Fruit fly (Drosophila melanogaster) whole organism, embryonic: ENCODE results near the gene Mettl4.

Experiments
- CG12071 ChIP-seq: fragments of 200-800 bp; sonication (Bioruptor generic); optimal IDR thresholded peaks from 3 replicates; lab custom pipeline; 2018; ENCODE audit warnings: missing biosample characterization, mild to moderate bottlenecking, missing genetic modification characterization
- CG12391 ChIP-seq: fragments of 200-800 bp; sonication (Bioruptor generic); optimal IDR thresholded peaks from 3 replicates; lab custom pipeline; 2018; ENCODE audit warnings: missing biosample characterization, mild to moderate bottlenecking, missing genetic modification characterization, moderate library complexity
- CG12659 ChIP-seq: fragments of 200-800 bp; sonication (Bioruptor generic); optimal IDR thresholded peaks from 3 replicates; lab custom pipeline; 2017; ENCODE audit warnings: mild to moderate bottlenecking, missing biosample characterization, missing genetic modification reagents, missing genetic modification characterization
- CG13287 ChIP-seq: fragments of 200-800 bp; sonication (Bioruptor generic); IDR thresholded peaks from 2 replicates; pipeline ENCODE4 v1.3.6; 2022; ENCODE audit warnings: missing biosample characterization, missing genetic modification characterization; ENCODE audit not compliant: partially characterized antibody
- CG14860 ChIP-seq: fragments of 200-800 bp; sonication (Bioruptor generic); IDR thresholded peaks from 3 replicates; pipeline ENCODE4 v1.3.6; 2022; ENCODE audit warnings: missing biosample characterization, missing genetic modification characterization; ENCODE audit not compliant: partially characterized antibody
- CG15073 ChIP-seq: fragments of 200-800 bp; sonication (Bioruptor generic); optimal IDR thresholded peaks from 2 replicates; lab custom pipeline; 2016; ENCODE audit warnings: missing biosample characterization, missing genetic modification characterization
- CG15601 ChIP-seq: fragments of 200-800 bp; sonication (Bioruptor generic); optimal IDR thresholded peaks from 3 replicates; lab custom pipeline; 2019; ENCODE audit warnings: missing biosample characterization, mild to moderate bottlenecking, missing genetic modification characterization, moderate library complexity
- CG17186 ChIP-seq: fragments of 200-800 bp; sonication (Bioruptor generic); optimal IDR thresholded peaks from 3 replicates; lab custom pipeline; 2017; ENCODE audit warnings: missing biosample characterization, missing genetic modification reagents, missing genetic modification characterization
- CG17912 ChIP-seq: fragments of 200-800 bp; sonication (Bioruptor generic); optimal IDR thresholded peaks from 2 replicates; lab custom pipeline; 2018; ENCODE audit warnings: missing biosample characterization, mild to moderate bottlenecking, missing genetic modification characterization
- CG2129 ChIP-seq: fragments of 200-800 bp; sonication (Bioruptor generic); IDR thresholded peaks from 2 replicates; pipeline ENCODE4 v1.3.6; 2022; ENCODE audit warnings: missing biosample characterization, missing genetic modification characterization; ENCODE audit not compliant: partially characterized antibody
- CG30431 ChIP-seq: fragments of 200-800 bp; sonication (Bioruptor generic); optimal IDR thresholded peaks from 2 replicates; lab custom pipeline; 2017; ENCODE audit warnings: missing biosample characterization, missing genetic modification characterization
- CG33557 ChIP-seq: fragments of 200-800 bp; sonication (Bioruptor generic); optimal IDR thresholded peaks from 2 replicates; lab custom pipeline; 2019; ENCODE audit warnings: missing biosample characterization, mild to moderate bottlenecking, missing genetic modification characterization, moderate library complexity
- CG42726 ChIP-seq: fragments of 200-800 bp; sonication (Bioruptor generic); IDR thresholded peaks from 2 replicates; pipeline ENCODE4 v1.3.6; 2022; ENCODE audit warnings: missing biosample characterization, missing genetic modification characterization; ENCODE audit not compliant: partially characterized antibody
- CG6175 ChIP-seq: fragments of 200-800 bp; sonication (Bioruptor generic); IDR thresholded peaks from 3 replicates; pipeline ENCODE4 v1.3.6; 2022; ENCODE audit warnings: missing biosample characterization, missing genetic modification characterization
- CG7987 ChIP-seq: fragments of 200-800 bp; sonication (Bioruptor generic); optimal IDR thresholded peaks from 2 replicates; lab custom pipeline; 2018; ENCODE audit warnings: missing biosample characterization, mild to moderate bottlenecking, missing genetic modification characterization, moderate library complexity
- CG8359 ChIP-seq: fragments of 200-800 bp; sonication (Bioruptor generic); optimal IDR thresholded peaks from 2 replicates; lab custom pipeline; 2017; ENCODE audit warnings: missing biosample characterization, mild to moderate bottlenecking, missing genetic modification characterization, borderline replicate concordance
- CoRest ChIP-seq: fragments of 200-800 bp; sonication (Bioruptor generic); optimal IDR thresholded peaks from 3 replicates; lab custom pipeline; 2018; ENCODE audit warnings: missing biosample characterization, mild to moderate bottlenecking, missing genetic modification characterization, moderate library complexity
- Dp ChIP-seq: fragments of 200-800 bp; sonication (Bioruptor generic); optimal IDR thresholded peaks from 2 replicates; lab custom pipeline; 2018; ENCODE audit warnings: missing biosample characterization, mild to moderate bottlenecking, missing genetic modification characterization, moderate library complexity
- Dref ChIP-seq: fragments of 200-800 bp; sonication (Bioruptor generic); IDR thresholded peaks from 2 replicates; pipeline ENCODE4 v1.3.6; 2022; ENCODE audit warnings: missing biosample characterization, missing genetic modification characterization
- E2f2 ChIP-seq: fragments of 200-800 bp; sonication (Bioruptor generic); IDR thresholded peaks from 2 replicates; pipeline ENCODE4 v1.3.6; 2022; ENCODE audit warnings: missing biosample characterization, missing genetic modification characterization
- Ets65A ChIP-seq: fragments of 200-800 bp; sonication (Bioruptor generic); peaks from one replicate; lab custom pipeline; 2016; ENCODE audit warnings: missing biosample characterization, missing genetic modification characterization
- Fer2 ChIP-seq: fragments of 200-800 bp; sonication (Bioruptor generic); optimal IDR thresholded peaks from 2 replicates; lab custom pipeline; 2018; ENCODE audit warnings: missing biosample characterization, mild to moderate bottlenecking, missing genetic modification characterization, moderate library complexity
- HLH4C ChIP-seq: fragments of 200-800 bp; sonication (Bioruptor generic); IDR thresholded peaks from 3 replicates; pipeline ENCODE4 v1.3.6; 2022; ENCODE audit warnings: missing biosample characterization, missing genetic modification characterization; ENCODE audit not compliant: partially characterized antibody
- HmgZ ChIP-seq: fragments of 200-800 bp; sonication (Bioruptor generic); optimal IDR thresholded peaks from 2 replicates; lab custom pipeline; 2018; ENCODE audit warnings: missing biosample characterization, mild to moderate bottlenecking, missing genetic modification characterization
- MESR4 ChIP-seq: fragments of 200-800 bp; sonication (Bioruptor generic); optimal IDR thresholded peaks from 2 replicates; lab custom pipeline; 2018; ENCODE audit warnings: missing biosample characterization, mild to moderate bottlenecking, missing genetic modification characterization, moderate library complexity
- Nf-YC ChIP-seq: fragments of 200-800 bp; optimal IDR thresholded peaks from 3 replicates; lab custom pipeline; 2019; ENCODE audit warnings: missing biosample characterization, mild to moderate bottlenecking, missing genetic modification characterization, moderate library complexity
- Opbp ChIP-seq: fragments of 200-800 bp; sonication (Bioruptor generic); IDR thresholded peaks from 3 replicates; pipeline ENCODE4 v1.3.6; 2022; ENCODE audit warnings: missing biosample characterization, missing genetic modification characterization; ENCODE audit not compliant: partially characterized antibody
- PHDP ChIP-seq: fragments of 200-800 bp; sonication (Bioruptor generic); optimal IDR thresholded peaks from 3 replicates; lab custom pipeline; 2018; ENCODE audit warnings: missing biosample characterization, mild to moderate bottlenecking, missing genetic modification characterization, moderate library complexity
- Scr ChIP-seq: fragments of 200-800 bp; sonication (Bioruptor generic); IDR thresholded peaks from 2 replicates; pipeline ENCODE4 v1.3.6; 2022; ENCODE audit warnings: missing biosample characterization, missing genetic modification characterization; ENCODE audit not compliant: partially characterized antibody
- Stat92E ChIP-seq, 3 experiments: fragments of >200 bp in 2 of 3; fragments of 200-800 bp in 1 of 3; sonication (Bioruptor generic) in 1 of 3; optimal IDR thresholded peaks; 2 replicates each; lab custom pipeline; 2017 to 2019; ENCODE audit warnings: missing biosample characterization in 3 of 3, missing genetic modification characterization in 3 of 3, mild to moderate bottlenecking in 1 of 3, moderate library complexity in 1 of 3
- YL-1 ChIP-seq: fragments of 200-800 bp; sonication (Bioruptor generic); optimal IDR thresholded peaks from 3 replicates; lab custom pipeline; 2017; ENCODE audit warnings: missing biosample characterization, mild to moderate bottlenecking, missing genetic modification characterization
- ato ChIP-seq: fragments of 200-800 bp; sonication (Bioruptor generic); IDR thresholded peaks from 2 replicates; pipeline ENCODE4 v1.3.6; 2022; ENCODE audit warnings: missing biosample characterization, missing genetic modification characterization; ENCODE audit not compliant: partially characterized antibody
- btn ChIP-seq: fragments of 200-800 bp; sonication (Bioruptor generic); optimal IDR thresholded peaks from 2 replicates; lab custom pipeline; 2016; ENCODE audit warnings: missing biosample characterization, missing genetic modification characterization
- chinmo ChIP-seq: fragments of 200-800 bp; sonication (Bioruptor generic); IDR thresholded peaks from 4 replicates; pipeline ENCODE4 v1.3.6; 2022; ENCODE audit warnings: missing biosample characterization, missing genetic modification characterization; ENCODE audit not compliant: partially characterized antibody
- chn ChIP-seq: fragments of 200-800 bp; sonication (Bioruptor generic); optimal IDR thresholded peaks from 2 replicates; lab custom pipeline; 2016; ENCODE audit warnings: missing biosample characterization, missing genetic modification characterization
- dmrt99B ChIP-seq: fragments of 200-800 bp; sonication (Bioruptor generic); optimal IDR thresholded peaks from 2 replicates; lab custom pipeline; 2018; ENCODE audit warnings: missing biosample characterization, mild to moderate bottlenecking, missing genetic modification characterization, moderate library complexity
- fd3F ChIP-seq: fragments of 200-800 bp; sonication (Bioruptor generic); optimal IDR thresholded peaks from 2 replicates; lab custom pipeline; 2018; ENCODE audit warnings: missing biosample characterization, mild to moderate bottlenecking, missing genetic modification characterization, moderate library complexity
- gfzf ChIP-seq: fragments of 200-800 bp; sonication (Bioruptor generic); optimal IDR thresholded peaks from 2 replicates; lab custom pipeline; 2016; ENCODE audit warnings: missing biosample characterization, mild to moderate bottlenecking, missing genetic modification characterization, moderate library complexity
- hb ChIP-seq: fragments of 200-800 bp; sonication (Bioruptor generic); IDR thresholded peaks from 3 replicates; pipeline ENCODE4 v1.3.6; 2022; ENCODE audit warnings: missing biosample characterization, missing genetic modification characterization; ENCODE audit not compliant: partially characterized antibody
- hbn ChIP-seq: fragments of 200-800 bp; sonication (Bioruptor generic); IDR thresholded peaks from 2 replicates; pipeline ENCODE4 v1.3.6; 2022; ENCODE audit warnings: missing biosample characterization, missing genetic modification characterization; ENCODE audit not compliant: partially characterized antibody
- inv ChIP-seq: fragments of 200-800 bp; sonication (Bioruptor generic); IDR thresholded peaks from 2 replicates; pipeline ENCODE4 v1.3.6; 2022; ENCODE audit warnings: missing biosample characterization, missing genetic modification characterization; ENCODE audit not compliant: partially characterized antibody
- kay ChIP-seq: fragments of 200-800 bp; sonication (Bioruptor generic); optimal IDR thresholded peaks from 2 replicates; lab custom pipeline; 2016; ENCODE audit warnings: missing biosample characterization, missing genetic modification characterization
- mld ChIP-seq: fragments of 200-800 bp; sonication (Bioruptor generic); IDR thresholded peaks from 3 replicates; pipeline ENCODE4 v1.3.6; 2022; ENCODE audit warnings: missing biosample characterization, missing genetic modification characterization; ENCODE audit not compliant: partially characterized antibody
- phol ChIP-seq: fragments of 200-800 bp; sonication (Bioruptor generic); optimal IDR thresholded peaks from 3 replicates; lab custom pipeline; 2018; ENCODE audit warnings: missing biosample characterization, mild to moderate bottlenecking, missing genetic modification characterization, moderate library complexity
- pita ChIP-seq: fragments of 200-800 bp; sonication (Bioruptor generic); optimal IDR thresholded peaks from 2 replicates; lab custom pipeline; 2017; ENCODE audit warnings: missing biosample characterization, mild to moderate bottlenecking, missing genetic modification characterization
- unc-4 ChIP-seq: fragments of 200-800 bp; sonication (Bioruptor generic); IDR thresholded peaks from 2 replicates; pipeline ENCODE4 v1.3.6; 2022; ENCODE audit warnings: missing biosample characterization, missing genetic modification characterization; ENCODE audit not compliant: partially characterized antibody
- vnd ChIP-seq: fragments of 200-800 bp; sonication (Bioruptor generic); IDR thresholded peaks from 3 replicates; pipeline ENCODE4 v1.3.6; 2022; ENCODE audit warnings: missing biosample characterization, missing genetic modification characterization; ENCODE audit not compliant: partially characterized antibody

Mettl4 gene

DNA sequence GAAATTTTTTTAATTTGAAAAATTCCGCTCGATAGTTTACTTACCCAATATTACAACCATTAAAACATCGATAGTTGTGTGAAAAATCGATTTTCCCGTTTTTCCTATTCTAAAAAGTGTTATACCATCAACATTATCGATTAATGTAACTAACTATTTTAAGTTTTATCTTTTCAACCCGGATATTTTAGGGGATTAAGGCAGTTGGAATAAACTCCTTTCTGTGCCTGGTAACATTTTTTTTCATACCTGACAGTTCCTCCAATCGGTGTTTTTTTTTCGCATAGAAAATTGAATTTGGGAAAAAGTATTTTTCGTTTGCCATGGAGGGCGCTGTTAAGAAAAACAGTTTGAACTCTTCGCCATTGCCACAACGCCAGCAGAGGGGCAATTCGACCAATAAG lies 10.9 kb downstream of the Mettl4 start, which contains the start of gene nonA-l (continued):
- no peak for TF ChIP-seq CG15073 (GFP tag; lab: Kevin White, UChicago)
- peak; percentile 86 for TF ChIP-seq vnd
- no peak for TF ChIP-seq kay (GFP tag; lab: Kevin White, UChicago)
- TF ChIP-seq CG14860 (GFP tag; lab: Robert Waterston, UW), result peak; percentile 83
- peak; percentile 75 for TF ChIP-seq MESR4 (GFP tag; lab: Kevin White, UChicago)
- no peak for TF ChIP-seq CG30431 (GFP tag; lab: Kevin White, UChicago)
- TF ChIP-seq HmgZ (tag; lab: Kevin White, UChicago), result peak; percentile 48
- peak; percentile 90 for TF ChIP-seq CG13287 (GFP tag; lab: Robert Waterston, UW)
- TF ChIP-seq gfzf (GFP tag; lab: Kevin White, UChicago), result peak; percentile 88
- no peak for TF ChIP-seq CG33557 (GFP tag; lab: Kevin White, UChicago)
- TF ChIP-seq ato (GFP tag; lab: Robert Waterston, UW), result peak; percentile 73
- TF ChIP-seq pita (GFP tag; lab: Kevin White, UChicago), result peak; percentile 55
- TF ChIP-seq unc-4 (GFP tag; lab: Robert Waterston, UW), result peak; percentile 87
- TF ChIP-seq CG8359 (GFP tag; lab: Kevin White, UChicago), result no peak
- peak; percentile 53 for TF ChIP-seq CoRest (tag; lab: Kevin White, UChicago)
- TF ChIP-seq Dp, result peak; percentile 92
- TF ChIP-seq fd3F (GFP tag; lab: Kevin White, UChicago), result no peak
- peak; percentile 61 for TF ChIP-seq CG2129 (GFP tag; lab: Robert Waterston, UW)
- TF ChIP-seq E2f2 (GFP tag; lab: Robert Waterston, UW), result peak; percentile 96
- TF ChIP-seq CG12071 (GFP tag; lab: Kevin White, UChicago), result no peak
- TF ChIP-seq Scr (GFP tag; lab: Robert Waterston, UW), result peak; percentile 88
- TF ChIP-seq YL-1 (GFP tag; lab: Kevin White, UChicago), result peak; percentile 78
- peak; percentile 51 for TF ChIP-seq Nf-YC (tag; lab: Kevin White, UChicago)
- TF ChIP-seq CG12391 (tag; lab: Kevin White, UChicago), result peak; percentile 18
- TF ChIP-seq hb, result peak; percentile 71
- TF ChIP-seq Ets65A (GFP tag; lab: Kevin White, UChicago), result no peak
- no peak for TF ChIP-seq CG17186 (GFP tag; lab: Kevin White, UChicago)
- TF ChIP-seq Dref (GFP tag; lab: Robert Waterston, UW), result peak; percentile 92
- TF ChIP-seq Opbp (GFP tag; lab: Robert Waterston, UW), result peak; percentile 76; the same call in 2 of the 3 replicates
- TF ChIP-seq CG15601 (tag; lab: Kevin White, UChicago), result peak; percentile 49
- TF ChIP-seq CG6175, result no peak
- TF ChIP-seq hbn (GFP tag; lab: Robert Waterston, UW), result peak; percentile 74
- no peak for TF ChIP-seq Fer2 (tag; lab: Kevin White, UChicago)
- TF ChIP-seq HLH4C, result peak; percentile 87
- peak; percentile 56 for TF ChIP-seq CG12659
- peak in 1 of 3 experiments; percentile 63 for TF ChIP-seq Stat92E (GFP tag; optimal IDR thresholded peaks at IDR 0.05; lab: Kevin White, UChicago)
- TF ChIP-seq mld (GFP tag; lab: Robert Waterston, UW), result peak; percentile 78; the same call in 2 of the 3 replicates
- 0 out of 2 replicates have a peak, but pooled peaks have one; percentile 4 for TF ChIP-seq CG42726
- TF ChIP-seq CG17912 (GFP tag; lab: Kevin White, UChicago), result no peak
- TF ChIP-seq dmrt99B (tag; lab: Kevin White, UChicago), result no peak
- peak; percentile 80 for TF ChIP-seq inv
- no peak for TF ChIP-seq PHDP
- TF ChIP-seq phol (tag; lab: Kevin White, UChicago), result peak; percentile 28
- no peak for TF ChIP-seq chn (GFP tag; lab: Kevin White, UChicago)
- no peak for TF ChIP-seq CG7987
- 0 out of 4 replicates have a peak, but pooled peaks have one; percentile 60 for TF ChIP-seq chinmo (GFP tag; lab: Robert Waterston, UW)
- no peak for TF ChIP-seq btn (GFP tag; lab: Kevin White, UChicago)
